Worm (Caenorhabditis elegans): ENCODE results near the gene Y53G8AR.9.

Y53G8AR.9 gene

ce11 chrIII:3271682-3272081, 49.4 kb downstream of the Y53G8AR.9 start:
- TF ChIP-seq sox-4 (tag; optimal IDR thresholded peaks at IDR 0.05) (no peak), ref-2 (tag; optimal IDR thresholded peaks at IDR 0.05) (peak; percentile 66), ceh-2 (tag; optimal IDR thresholded peaks at IDR 0.05) (peak; percentile 54), ceh-6 (GFP tag; optimal IDR thresholded peaks at IDR 0.05) (no peak), ceh-34 (tag; optimal IDR thresholded peaks at IDR 0.05) (peak; percentile 64), fkh-10 (GFP tag; optimal IDR thresholded peaks at IDR 0.05) (no peak), pros-1 (tag; optimal IDR thresholded peaks at IDR 0.05) (peak; percentile 51), nhr-11 (tag; optimal IDR thresholded peaks at IDR 0.05) (no peak), pag-3 (tag; optimal IDR thresholded peaks at IDR 0.05; ENCODE audit: borderline replicate concordance) (no peak), F13H6.1 (tag; optimal IDR thresholded peaks at IDR 0.05) (no peak), hlh-13 (GFP tag; optimal IDR thresholded peaks at IDR 0.05) (no peak), dve-1 (tag; optimal IDR thresholded peaks at IDR 0.05) (peak; percentile 45), dmd-4 (tag; optimal IDR thresholded peaks at IDR 0.05; ENCODE audit: borderline replicate concordance) (no peak), pat-9 (tag; optimal IDR thresholded peaks at IDR 0.05) (no peak), elt-2 (tag; optimal IDR thresholded peaks at IDR 0.05) (peak; percentile 14), eyg-1 (tag; optimal IDR thresholded peaks at IDR 0.05) (no peak), sdc-2 (tag; optimal IDR thresholded peaks at IDR 0.05) (peak; percentile 33), pax-1 (tag; optimal IDR thresholded peaks at IDR 0.05) (no peak), unc-55 (GFP tag; optimal IDR thresholded peaks at IDR 0.05) (peak; percentile 79), rnt-1 (tag; optimal IDR thresholded peaks at IDR 0.05) (peak; percentile 84), che-1 (tag; optimal IDR thresholded peaks at IDR 0.05) (no peak), K02D7.2 (tag; optimal IDR thresholded peaks at IDR 0.05) (no peak), syd-9 (tag; optimal IDR thresholded peaks at IDR 0.05) (peak; percentile 25), unc-86 (tag; optimal IDR thresholded peaks at IDR 0.05) (no peak), ceh-31 (tag; optimal IDR thresholded peaks at IDR 0.05) (peak; percentile 73), madf-2 (tag; optimal IDR thresholded peaks at IDR 0.05) (peak; percentile 47), ttx-3 (tag; optimal IDR thresholded peaks at IDR 0.05) (no peak), nfya-1 (tag; optimal IDR thresholded peaks at IDR 0.05) (peak; percentile 70), unc-42 (tag; optimal IDR thresholded peaks at IDR 0.05) (peak; percentile 15), ztf-16 (tag; optimal IDR thresholded peaks at IDR 0.05) (peak; percentile 46), tbx-2 (tag; optimal IDR thresholded peaks at IDR 0.05) (peak; percentile 85), C08G9.2 (tag; optimal IDR thresholded peaks at IDR 0.05) (no peak), hlh-30 (tag; optimal IDR thresholded peaks at IDR 0.05; ENCODE audit: insufficient read depth) (peak; percentile 88), ceh-18 (tag; optimal IDR thresholded peaks at IDR 0.05) (peak; percentile 79), ama-1 (optimal IDR thresholded peaks at IDR 0.05) (no peak), ceh-14 (tag; optimal IDR thresholded peaks at IDR 0.05) (peak; percentile 45), C38D4.7 (GFP tag; optimal IDR thresholded peaks at IDR 0.05) (peak; percentile 18), T23F11.4 (GFP tag; optimal IDR thresholded peaks at IDR 0.05) (no peak), hlh-8 (tag; optimal IDR thresholded peaks at IDR 0.05) (peak; percentile 4)

Data from whole organism, late embryonic.